Worm (Caenorhabditis elegans) whole organism, L3 larva: ENCODE data around the gene C49C3.7.

Experiments
- R02D3.7 ChIP-seq: fragments of 150-350 bp; optimal IDR thresholded peaks from 2 replicates; lab custom pipeline; 2014; ENCODE audit warnings: missing biosample characterization, missing genetic modification characterization
- ceh-16 ChIP-seq: sonication (generic microtip); optimal IDR thresholded peaks from 2 replicates; lab custom pipeline; 2017; ENCODE audit warnings: missing biosample characterization, missing genetic modification characterization
- ceh-28 ChIP-seq: fragments of 150-350 bp; optimal IDR thresholded peaks from 2 replicates; lab custom pipeline; 2014; ENCODE audit warnings: missing biosample characterization, missing genetic modification reagents, missing genetic modification characterization
- ceh-82 ChIP-seq: fragments of 150-350 bp; optimal IDR thresholded peaks from 2 replicates; lab custom pipeline; 2014; ENCODE audit warnings: missing biosample characterization, missing genetic modification characterization
- ceh-9 ChIP-seq: sonication (generic microtip); optimal IDR thresholded peaks from 2 replicates; lab custom pipeline; 2018; ENCODE audit warnings: missing biosample characterization, missing genetic modification characterization
- daf-12 ChIP-seq: fragments of 150-350 bp; optimal IDR thresholded peaks from 2 replicates; lab custom pipeline; 2014; ENCODE audit warnings: missing biosample characterization, missing genetic modification reagents, missing genetic modification characterization
- egl-5 ChIP-seq: fragments of 150-350 bp; optimal IDR thresholded peaks from 2 replicates; lab custom pipeline; 2017; ENCODE audit warnings: missing biosample characterization, missing genetic modification reagents, missing genetic modification characterization, inconsistent platforms
- elt-2 ChIP-seq: sonication (generic microtip); optimal IDR thresholded peaks from 2 replicates; lab custom pipeline; 2016; ENCODE audit warnings: missing genetic modification reagents, mild to moderate bottlenecking, missing genetic modification characterization, missing compliant biosample characterization
- elt-3 ChIP-seq, 3 experiments: fragments of 150-350 bp in 1 of 3; sonication (generic microtip) in 2 of 3; optimal IDR thresholded peaks; 2 replicates in 2 of 3; 4 replicates in 1 of 3; lab custom pipeline; 2014 to 2017; ENCODE audit warnings: missing biosample characterization in 3 of 3, missing genetic modification characterization in 3 of 3
- fkh-10 ChIP-seq: sonication (generic microtip); optimal IDR thresholded peaks from 2 replicates; lab custom pipeline; 2017; ENCODE audit warnings: missing biosample characterization, missing genetic modification reagents, missing genetic modification characterization
- hmg-11 ChIP-seq: sonication (generic microtip); optimal IDR thresholded peaks from 2 replicates; lab custom pipeline; 2016; ENCODE audit warnings: missing genetic modification characterization, missing compliant biosample characterization
- jun-1 ChIP-seq: fragments of 150-350 bp; optimal IDR thresholded peaks from 2 replicates; lab custom pipeline; 2014; ENCODE audit warnings: missing biosample characterization, missing genetic modification reagents, missing genetic modification characterization
- lin-15B ChIP-seq: fragments of 150-350 bp; optimal IDR thresholded peaks from 2 replicates; lab custom pipeline; 2014; ENCODE audit warnings: missing biosample characterization, missing genetic modification characterization
- lin-39 ChIP-seq: fragments of 150-350 bp; optimal IDR thresholded peaks from 2 replicates; lab custom pipeline; 2018; ENCODE audit warnings: missing biosample characterization, missing genetic modification reagents, missing genetic modification characterization
- lsy-12 ChIP-seq: sonication (generic microtip); optimal IDR thresholded peaks from 2 replicates; lab custom pipeline; 2016; ENCODE audit warnings: mild to moderate bottlenecking, missing genetic modification characterization, missing compliant biosample characterization
- nfya-1 ChIP-seq: sonication (generic microtip); optimal IDR thresholded peaks from 2 replicates; lab custom pipeline; 2017; ENCODE audit warnings: missing genetic modification characterization, mild to moderate bottlenecking, missing compliant biosample characterization, antibody characterized with exemption, moderate library complexity; ENCODE audit not compliant: insufficient read depth
- nhr-12 ChIP-seq: fragments of 150-350 bp; optimal IDR thresholded peaks from 2 replicates; lab custom pipeline; 2014; ENCODE audit warnings: missing biosample characterization, missing genetic modification characterization
- nhr-237 ChIP-seq: fragments of 150-350 bp; optimal IDR thresholded peaks from 2 replicates; lab custom pipeline; 2014; ENCODE audit warnings: missing biosample characterization, missing genetic modification characterization
- nhr-25 ChIP-seq: sonication (generic microtip); optimal IDR thresholded peaks from 2 replicates; lab custom pipeline; 2017; ENCODE audit warnings: missing biosample characterization, missing genetic modification characterization
- nhr-28 ChIP-seq: fragments of 150-350 bp; optimal IDR thresholded peaks from 2 replicates; lab custom pipeline; 2014; ENCODE audit warnings: missing biosample characterization, missing genetic modification characterization
- nhr-43 ChIP-seq: sonication (generic microtip); optimal IDR thresholded peaks from 2 replicates; lab custom pipeline; 2016; ENCODE audit warnings: mild to moderate bottlenecking, missing genetic modification characterization, missing compliant biosample characterization; ENCODE audit not compliant: poor library complexity, severe bottlenecking
- nhr-67 ChIP-seq: fragments of 150-350 bp; optimal IDR thresholded peaks from 2 replicates; lab custom pipeline; 2014; ENCODE audit warnings: missing biosample characterization, missing genetic modification characterization
- nhr-76 ChIP-seq: fragments of 150-350 bp; sonication (generic microtip); optimal IDR thresholded peaks from 5 replicates; lab custom pipeline; 2014; ENCODE audit warnings: missing biosample characterization, missing genetic modification characterization
- nhr-77 ChIP-seq: fragments of 150-350 bp; optimal IDR thresholded peaks from 2 replicates; lab custom pipeline; 2014; ENCODE audit warnings: missing biosample characterization, missing genetic modification characterization
- pha-4 ChIP-seq: fragments of 150-350 bp; optimal IDR thresholded peaks from 2 replicates; lab custom pipeline; 2014; ENCODE audit warnings: missing biosample characterization, missing genetic modification reagents, missing genetic modification characterization
- pqm-1 ChIP-seq: fragments of 150-350 bp; optimal IDR thresholded peaks from 2 replicates; lab custom pipeline; 2017; ENCODE audit warnings: missing biosample characterization, missing genetic modification characterization, inconsistent platforms
- sea-2 ChIP-seq: fragments of 150-350 bp; sonication (generic microtip); optimal IDR thresholded peaks from 4 replicates; lab custom pipeline; 2014; ENCODE audit warnings: missing biosample characterization, missing genetic modification reagents, missing genetic modification characterization
- snpc-4 ChIP-seq: fragments of 150-350 bp; optimal IDR thresholded peaks from 2 replicates; lab custom pipeline; 2014; ENCODE audit warnings: missing biosample characterization, missing genetic modification characterization
- tbx-2 ChIP-seq: sonication (generic microtip); optimal IDR thresholded peaks from 2 replicates; lab custom pipeline; 2016; ENCODE audit warnings: mild to moderate bottlenecking, missing genetic modification characterization, missing compliant biosample characterization
- unc-39 ChIP-seq: sonication (generic microtip); optimal IDR thresholded peaks from 4 replicates; lab custom pipeline; 2017; ENCODE audit warnings: missing biosample characterization, missing genetic modification characterization
- ztf-11 ChIP-seq: fragments of 150-350 bp; optimal IDR thresholded peaks from 2 replicates; lab custom pipeline; 2014; ENCODE audit warnings: missing biosample characterization, missing genetic modification characterization
- ztf-4 ChIP-seq: fragments of 150-350 bp; optimal IDR thresholded peaks from 2 replicates; lab custom pipeline; 2014; ENCODE audit warnings: missing biosample characterization, missing genetic modification characterization

Gene C49C3.7

DNA sequence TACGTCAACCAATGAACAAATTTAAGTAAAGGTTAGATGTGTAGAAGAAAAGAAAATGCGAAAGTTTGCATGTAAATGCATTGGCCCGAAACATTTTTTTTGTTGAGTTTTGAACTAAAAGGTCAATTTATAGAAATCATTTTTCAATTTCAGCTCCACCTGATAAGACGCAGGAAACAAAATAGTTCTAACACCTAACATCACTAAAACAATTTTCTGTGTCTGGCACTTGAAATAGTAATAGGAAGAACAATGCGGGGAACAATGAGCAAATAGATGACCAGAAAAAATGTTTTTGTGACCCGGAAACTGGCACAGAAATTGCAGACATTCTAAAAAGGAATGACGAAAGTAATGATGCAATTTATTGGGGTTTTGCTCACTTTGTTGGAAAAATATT is 40.0 kb upstream of the C49C3.7 start:
- TF ChIP-seq egl-5 (no peak), elt-2 (peak; percentile 59), pqm-1 (peak; percentile 72)

DNA sequence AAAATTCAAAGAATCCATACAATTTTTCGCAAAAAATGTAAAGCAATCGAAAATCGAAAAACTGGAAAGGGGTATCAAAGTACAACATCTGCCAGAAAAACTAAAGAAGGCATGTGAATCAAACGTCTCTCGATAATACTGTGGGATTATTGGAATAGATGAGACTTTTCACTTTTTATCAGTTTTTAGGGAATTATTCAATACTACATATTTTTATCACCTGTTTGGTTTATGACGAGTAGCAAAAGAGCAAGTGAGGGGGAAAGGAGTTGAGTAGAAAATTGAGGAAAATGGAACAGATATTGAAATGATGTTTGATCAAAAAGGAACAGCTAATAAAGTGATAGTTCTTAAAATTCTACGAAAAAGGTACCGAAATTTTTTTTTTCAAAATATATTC is 39.3 kb upstream of the C49C3.7 start:
- TF ChIP-seq elt-2 (peak; percentile 59), lin-39 (tag; lab: Kevin White, UChicago) (no peak), pqm-1 (peak; percentile 55)

DNA sequence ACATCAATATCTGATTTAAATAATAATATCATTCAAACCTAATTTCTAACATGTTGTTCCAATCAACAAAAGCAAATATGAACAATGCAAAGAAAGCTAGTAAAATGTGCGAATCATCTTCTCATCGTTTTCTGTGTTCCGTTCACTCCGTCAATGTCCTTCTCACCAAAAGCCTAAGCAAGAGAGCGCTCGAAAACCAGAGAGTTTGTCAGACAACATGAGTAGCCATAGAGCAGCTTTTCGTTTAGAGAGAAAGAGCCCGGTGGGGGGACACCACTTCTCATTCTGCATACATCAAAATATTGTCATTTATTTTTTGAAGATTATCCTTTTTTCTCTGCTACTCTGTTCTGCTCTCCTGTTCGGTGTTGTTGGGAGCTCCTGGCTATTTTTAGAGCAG is 38.7 kb upstream of the C49C3.7 start:
- TF ChIP-seq hmg-11 (tag; lab: Kevin White, UChicago) (peak; percentile 40), egl-5 (peak; percentile 71), lin-39 (tag; lab: Kevin White, UChicago) (peak; percentile 72), lin-15B (tag; lab: Kevin White, UChicago) (peak; percentile 32), unc-39 (tag; lab: Kevin White, UChicago) (no peak), nhr-43 (tag; lab: Kevin White, UChicago) (no peak)

DNA sequence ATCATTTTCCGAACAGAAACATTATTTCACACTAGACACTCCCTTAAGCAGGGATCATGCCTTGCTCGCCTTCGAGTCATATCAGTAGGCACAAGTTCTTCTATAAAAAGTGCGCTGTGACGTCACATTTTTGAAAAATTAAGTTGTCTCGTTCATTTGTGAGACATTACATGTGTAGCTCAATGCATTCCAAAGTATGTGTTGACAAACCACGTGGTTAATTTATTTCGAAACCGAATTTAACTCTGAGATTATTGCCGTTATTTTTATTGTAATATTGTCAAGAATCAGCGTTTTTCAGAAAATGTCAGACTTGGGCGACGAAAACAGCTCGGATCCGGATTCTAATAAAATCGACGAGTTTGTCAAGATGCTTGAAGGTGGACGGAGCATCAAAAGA is 37.9 kb upstream of the C49C3.7 start, which contains the start of gene T28F3.5:
TSS of gene T28F3.5 (plus strand) at position 301 of the 400 bp plus-strand sequence.
- no peak for TF ChIP-seq hmg-11 (tag; lab: Kevin White, UChicago)

DNA sequence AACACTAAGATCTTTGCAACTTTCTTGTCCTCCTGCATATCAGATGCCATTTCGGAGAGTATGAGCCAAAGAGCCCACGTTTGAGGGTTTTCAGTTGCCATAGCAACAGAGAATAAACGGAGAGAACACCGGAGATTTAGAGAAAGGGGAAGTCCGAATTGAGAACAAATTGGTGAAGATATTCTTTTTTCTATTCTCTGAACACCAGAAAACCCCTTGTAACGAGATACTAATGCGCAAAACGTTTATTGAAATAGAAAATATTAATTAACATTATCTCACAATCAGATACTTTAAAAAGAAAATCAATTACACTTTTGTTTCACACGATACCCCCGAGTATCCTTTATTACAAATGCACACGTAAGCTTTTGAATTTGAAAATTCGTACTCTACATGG is 30.4 kb upstream of the C49C3.7 start, which contains the start of gene ifta-2:
TSS of gene ifta-2 (minus strand) at position 101 of the 400 bp plus-strand sequence.
- TF ChIP-seq nfya-1 (tag; lab: Kevin White, UChicago), result no peak
- TF ChIP-seq nhr-25, result no peak
- TF ChIP-seq lsy-12 (tag; lab: Kevin White, UChicago), result no peak
- TF ChIP-seq elt-3 (tag; optimal IDR thresholded peaks at IDR 0.05; lab: Kevin White, UChicago), result no peak
- TF ChIP-seq R02D3.7 (tag; lab: Kevin White, UChicago), result no peak
- no peak for TF ChIP-seq nhr-77 (tag; lab: Kevin White, UChicago)
- TF ChIP-seq fkh-10 (GFP tag; lab: Kevin White, UChicago), result no peak
- no peak for TF ChIP-seq lin-15B (tag; lab: Kevin White, UChicago)
- TF ChIP-seq tbx-2 (tag; lab: Kevin White, UChicago), result no peak
- no peak for TF ChIP-seq ceh-82 (tag; lab: Kevin White, UChicago)
- TF ChIP-seq nhr-67 (tag; lab: Kevin White, UChicago), result no peak
- TF ChIP-seq ceh-28 (tag; lab: Kevin White, UChicago), result no peak
- TF ChIP-seq elt-2, result no peak
- TF ChIP-seq lin-39 (tag; lab: Kevin White, UChicago), result no peak
- no peak for TF ChIP-seq pqm-1
- TF ChIP-seq daf-12 (tag; lab: Kevin White, UChicago), result no peak
- no peak for TF ChIP-seq nhr-28

DNA sequence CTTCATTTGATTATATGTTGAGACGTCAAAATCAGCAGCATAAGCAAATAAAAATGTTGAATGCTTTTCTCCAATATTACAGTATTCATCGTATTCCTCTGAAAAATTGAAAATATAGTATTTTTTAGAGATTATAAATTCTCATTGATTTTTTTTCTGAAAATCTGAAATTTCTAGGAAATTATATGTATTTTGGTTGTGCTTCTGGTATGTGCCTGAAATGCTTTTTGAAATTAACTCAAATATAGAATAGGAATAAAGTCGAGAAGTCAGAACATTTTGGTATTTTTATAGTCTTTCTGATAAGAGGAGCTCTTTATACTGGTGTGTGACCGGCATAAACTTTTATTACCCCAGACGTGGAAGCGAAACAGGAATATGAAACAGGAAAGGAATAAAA is 25.1 kb upstream of the C49C3.7 start, which contains the start of gene T28F3.8:
TSS of gene T28F3.8 (minus strand) at position 101 of the 400 bp plus-strand sequence.
- TF ChIP-seq elt-2, result peak; percentile 26
- TF ChIP-seq, all 47 proteins: peak for 1; not testable (repeated sequence) for 46

DNA sequence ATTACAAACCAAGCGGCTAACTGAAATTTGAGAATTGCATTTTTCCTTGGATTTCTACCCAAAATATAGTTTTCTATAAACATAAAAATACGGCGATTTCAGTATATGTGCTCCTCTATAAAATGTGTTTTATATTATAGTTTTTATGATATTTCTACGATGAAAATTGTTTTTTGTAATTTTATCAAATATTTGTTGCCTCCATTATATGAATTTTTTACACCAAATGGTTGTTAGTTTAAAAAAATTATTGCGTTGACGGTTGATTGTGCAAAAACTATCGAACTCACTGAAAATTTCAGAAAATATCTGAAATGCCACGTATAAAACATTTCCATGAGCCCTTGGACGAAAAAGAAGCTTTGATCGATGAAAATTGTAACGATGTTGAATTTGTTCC is 24.1 kb upstream of the C49C3.7 start, which contains the start of gene T28F3.9:
TSS of gene T28F3.9 (plus strand) at position 301 of the 400 bp plus-strand sequence.
- TF ChIP-seq ztf-11, result no peak
- TF ChIP-seq nhr-76 (tag; lab: Kevin White, UChicago), result no peak
- TF ChIP-seq nhr-12, result no peak
- TF ChIP-seq lin-39 (tag; lab: Kevin White, UChicago), result no peak
- no peak for TF ChIP-seq daf-12 (tag; lab: Kevin White, UChicago)
- TF ChIP-seq snpc-4 (tag; lab: Kevin White, UChicago), result no peak
- no peak for TF ChIP-seq ceh-16
- TF ChIP-seq ceh-9 (tag; lab: Kevin White, UChicago), result no peak
- TF ChIP-seq nhr-237 (tag; lab: Kevin White, UChicago), result no peak
- no peak for TF ChIP-seq ztf-4 (tag; lab: Kevin White, UChicago)
- no peak for TF ChIP-seq jun-1 (tag; lab: Kevin White, UChicago)
- no peak for TF ChIP-seq R02D3.7 (tag; lab: Kevin White, UChicago)
- no peak for TF ChIP-seq egl-5
- TF ChIP-seq nhr-77 (tag; lab: Kevin White, UChicago), result no peak
- TF ChIP-seq sea-2 (GFP tag; lab: Kevin White, UChicago), result no peak
- no peak for TF ChIP-seq pha-4 (tag; lab: Kevin White, UChicago)
- no peak for TF ChIP-seq lin-15B (tag; lab: Kevin White, UChicago)
